Fruit fly (Drosophila melanogaster): Measurements from ENCODE around the gene hh.

The hh gene

DNA sequence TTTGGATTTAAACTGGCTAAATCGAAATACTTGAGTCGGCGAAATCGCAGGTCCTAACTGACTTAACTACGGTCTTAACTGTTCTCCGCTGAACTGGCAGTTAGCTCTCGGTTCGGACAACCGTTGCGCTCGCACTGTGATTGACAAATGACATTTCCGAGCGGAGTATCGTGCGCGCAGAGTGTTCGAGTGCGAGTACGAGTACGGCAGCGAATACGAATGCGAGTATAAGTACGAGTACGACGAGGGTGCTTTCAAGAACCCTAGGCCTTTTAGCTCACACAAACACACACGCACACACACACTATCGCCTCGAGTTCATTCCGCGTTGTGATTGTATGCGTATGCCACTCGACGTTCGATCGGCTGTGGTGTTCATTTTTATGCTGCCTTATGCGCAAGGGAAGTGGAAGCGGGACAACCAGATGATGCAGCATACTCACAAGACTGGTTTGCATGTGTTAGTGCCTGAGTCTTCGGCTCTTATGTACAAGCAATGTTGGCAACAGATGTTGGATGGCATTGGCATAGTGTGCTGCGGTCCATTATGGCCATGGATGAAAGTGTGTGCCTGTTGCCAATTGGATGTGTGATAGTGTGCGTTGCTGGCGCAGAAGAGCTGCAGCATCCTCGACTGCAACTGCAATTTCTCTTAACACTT is at the start of gene hh (continued):
- TF ChIP-seq dpn (GFP tag; optimal IDR thresholded peaks at IDR 0.05): no peak
- TF ChIP-seq CG17829 (tag; optimal IDR thresholded peaks at IDR 0.05): peak; percentile 26
- no peak for TF ChIP-seq CG8924 (tag; optimal IDR thresholded peaks at IDR 0.05)
- TF ChIP-seq prd (optimal IDR thresholded peaks at IDR 0.05): no peak
- no peak; the same call in 2 of the 3 replicates for TF ChIP-seq prd (GFP tag; IDR thresholded peaks at IDR 0.05)
- no peak for TF ChIP-seq btn (GFP tag; optimal IDR thresholded peaks at IDR 0.05)
- TF ChIP-seq cato (GFP tag; optimal IDR thresholded peaks at IDR 0.05; ENCODE audit: borderline replicate concordance): no peak
- no peak for TF ChIP-seq hbn (GFP tag; IDR thresholded peaks at IDR 0.05; ENCODE audit: partially characterized antibody)
- no peak for TF ChIP-seq Dll (GFP tag; IDR thresholded peaks at IDR 0.05; ENCODE audit: partially characterized antibody)
- peak; percentile 63 for TF ChIP-seq Jarid2 (GFP tag; optimal IDR thresholded peaks at IDR 0.05)
- no peak for TF ChIP-seq HLH4C (GFP tag; IDR thresholded peaks at IDR 0.05; ENCODE audit: partially characterized antibody)
- TF ChIP-seq CG8478 (optimal IDR thresholded peaks at IDR 0.05): peak; percentile 99
- no peak for TF ChIP-seq gfzf (GFP tag; optimal IDR thresholded peaks at IDR 0.05)
- TF ChIP-seq rib (GFP tag; IDR thresholded peaks at IDR 0.05): peak; percentile 51; the same call in 1 of the 2 replicates
- TF ChIP-seq slp2 (GFP tag; optimal IDR thresholded peaks at IDR 0.05): no peak
- TF ChIP-seq CG18619 (GFP tag; optimal IDR thresholded peaks at IDR 0.05): no peak
- no peak for TF ChIP-seq H2.0 (GFP tag; IDR thresholded peaks at IDR 0.05)
- TF ChIP-seq abd-A (tag; optimal IDR thresholded peaks at IDR 0.05): peak; percentile 44
- TF ChIP-seq CG11456 (GFP tag; IDR thresholded peaks at IDR 0.05): no peak
- no peak for TF ChIP-seq CG13123 (GFP tag; optimal IDR thresholded peaks at IDR 0.05)
- TF ChIP-seq knrl (GFP tag; IDR thresholded peaks at IDR 0.05; ENCODE audit: partially characterized antibody): peak; percentile 35; the same call in 1 of the 3 replicates
- TF ChIP-seq tap (tag; optimal IDR thresholded peaks at IDR 0.05): no peak
- TF ChIP-seq CG2120 (GFP tag; optimal IDR thresholded peaks at IDR 0.05): no peak
- TF ChIP-seq gsb-n (tag; optimal IDR thresholded peaks at IDR 0.05): peak; percentile 26
- TF ChIP-seq CG6254 (GFP tag; optimal IDR thresholded peaks at IDR 0.05): no peak

DNA sequence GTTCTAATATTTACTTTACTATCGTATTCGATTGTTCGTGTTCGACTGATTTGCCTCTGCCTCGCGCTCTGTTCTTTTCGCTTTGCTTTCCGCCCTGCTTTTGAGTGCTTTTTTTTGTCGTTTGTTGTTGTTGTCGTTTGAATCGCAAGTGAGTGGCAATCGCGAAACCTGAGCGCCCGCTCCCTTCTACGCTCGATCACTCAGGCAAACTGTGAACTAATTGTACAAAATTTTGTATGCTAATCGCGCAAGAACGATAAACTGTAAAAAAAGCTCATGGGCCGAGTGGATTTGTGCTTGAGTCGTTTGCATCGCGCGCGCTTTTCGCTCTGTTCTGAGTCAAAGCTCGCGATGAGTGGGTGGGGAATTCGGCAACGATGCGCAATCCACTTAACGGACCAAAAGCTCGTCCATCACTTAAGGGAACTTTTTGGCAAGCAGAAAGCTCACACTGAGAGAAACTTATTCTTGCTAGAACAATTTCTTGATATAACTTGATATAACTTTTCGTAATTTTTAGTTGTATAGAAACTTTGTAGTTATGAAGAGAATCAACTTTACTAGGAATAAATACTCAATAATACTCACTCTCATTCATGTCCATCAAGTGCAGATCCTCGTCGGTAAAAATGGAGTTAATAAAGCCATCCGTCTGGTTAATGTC is 49.5 kb upstream of the hh start:
- no peak for TF ChIP-seq eyg (GFP tag; optimal IDR thresholded peaks at IDR 0.05)
- no peak for TF ChIP-seq CG9727 (GFP tag; optimal IDR thresholded peaks at IDR 0.05)
- no peak for TF ChIP-seq wek (GFP tag; optimal IDR thresholded peaks at IDR 0.05)
- TF ChIP-seq croc (GFP tag; conservative IDR thresholded peaks at IDR 0.05): no peak
- TF ChIP-seq Gug (GFP tag; IDR thresholded peaks at IDR 0.05): no peak
- no peak for TF ChIP-seq slp2 (GFP tag; optimal IDR thresholded peaks at IDR 0.05)
- TF ChIP-seq CG10654 (GFP tag; optimal IDR thresholded peaks at IDR 0.05): no peak
- TF ChIP-seq CG1529 (GFP tag; optimal IDR thresholded peaks at IDR 0.05): no peak
- 0 out of 2 replicates have a peak, but pooled peaks have one; percentile 37 for TF ChIP-seq CG4360 (GFP tag; IDR thresholded peaks at IDR 0.05)
- TF ChIP-seq lab (GFP tag; optimal IDR thresholded peaks at IDR 0.05): peak; percentile 40
- TF ChIP-seq CG12071 (GFP tag; optimal IDR thresholded peaks at IDR 0.05): no peak
- TF ChIP-seq CG12391 (tag; optimal IDR thresholded peaks at IDR 0.05): peak; percentile 11
- TF ChIP-seq CG17361 (GFP tag; IDR thresholded peaks at IDR 0.05): no peak
- TF ChIP-seq ken (GFP tag; IDR thresholded peaks at IDR 0.05): no peak
- TF ChIP-seq CG6854 (GFP tag; optimal IDR thresholded peaks at IDR 0.05): no peak
- no peak for TF ChIP-seq ind (GFP tag; optimal IDR thresholded peaks at IDR 0.05)
- TF ChIP-seq Neu2 (GFP tag; optimal IDR thresholded peaks at IDR 0.05; ENCODE audit: borderline replicate concordance): no peak
- TF ChIP-seq CG31388 (GFP tag; optimal IDR thresholded peaks at IDR 0.05): no peak
- TF ChIP-seq lilli (GFP tag; optimal IDR thresholded peaks at IDR 0.05): peak; percentile 34
- no peak for TF ChIP-seq NC2α (GFP tag; optimal IDR thresholded peaks at IDR 0.05)
- peak; percentile 38; the same call in 1 of the 3 replicates for TF ChIP-seq tgo (GFP tag; IDR thresholded peaks at IDR 0.05)
- TF ChIP-seq Antp (GFP tag; optimal IDR thresholded peaks at IDR 0.05): no peak
- no peak for TF ChIP-seq hbn (GFP tag; IDR thresholded peaks at IDR 0.05; ENCODE audit: partially characterized antibody)
- no peak for TF ChIP-seq CG13296 (GFP tag; optimal IDR thresholded peaks at IDR 0.05)
- TF ChIP-seq ERR (GFP tag; optimal IDR thresholded peaks at IDR 0.05): no peak
- TF ChIP-seq CG10209 (GFP tag; optimal IDR thresholded peaks at IDR 0.05): peak; percentile 10
- TF ChIP-seq CG13624 (GFP tag; optimal IDR thresholded peaks at IDR 0.05): peak; percentile 43

Data from whole organism, embryonic.